Worm (Caenorhabditis elegans) whole organism, late embryonic: ENCODE results near the gene fbxa-153.

Experiments used
- ama-1 ChIP-seq: fragments of 150-350 bp; optimal IDR thresholded peaks from 2 replicates; lab custom pipeline; 2014
- che-1 ChIP-seq: sonication (generic microtip); optimal IDR thresholded peaks from 2 replicates; lab custom pipeline; 2016; ENCODE audit warnings: mild to moderate bottlenecking, missing genetic modification characterization, missing compliant biosample characterization
- dve-1 ChIP-seq: sonication (generic microtip); optimal IDR thresholded peaks from 2 replicates; lab custom pipeline; 2017; ENCODE audit warnings: antibody characterized with exemption, mild to moderate bottlenecking, missing genetic modification characterization, missing compliant biosample characterization
- fkh-10 ChIP-seq: fragments of 150-350 bp; optimal IDR thresholded peaks from 2 replicates; lab custom pipeline; 2014; ENCODE audit warnings: missing biosample characterization, missing genetic modification reagents, missing genetic modification characterization
- hlh-8 ChIP-seq: sonication (generic microtip); optimal IDR thresholded peaks from 2 replicates; lab custom pipeline; 2016; ENCODE audit warnings: missing genotype, missing genetic modification characterization, missing compliant biosample characterization
- lin-11 ChIP-seq: fragments of 200-800 bp; sonication (Bioruptor generic); optimal IDR thresholded peaks from 2 replicates; lab custom pipeline; 2018; ENCODE audit warnings: mild to moderate bottlenecking, missing genetic modification characterization, missing compliant biosample characterization
- pat-9 ChIP-seq: fragments of 200-800 bp; sonication (Bioruptor generic); optimal IDR thresholded peaks from 2 replicates; lab custom pipeline; 2018; ENCODE audit warnings: mild to moderate bottlenecking, missing genetic modification characterization, moderate library complexity, missing compliant biosample characterization
- unc-55 ChIP-seq: sonication (generic microtip); optimal IDR thresholded peaks from 2 replicates; lab custom pipeline; 2017; ENCODE audit warnings: missing biosample characterization, missing genetic modification reagents, missing genetic modification characterization

ce11 chrV:15559047-15559446 is 51.1 kb downstream of the fbxa-153 start, which contains the start of gene acr-18:
- TF ChIP-seq fkh-10 (GFP tag; lab: Kevin White, UChicago), result no peak
- no peak for TF ChIP-seq pat-9 (tag; lab: Kevin White, UChicago)
- no peak for TF ChIP-seq che-1 (tag; lab: Kevin White, UChicago)
- TF ChIP-seq dve-1 (tag; lab: Kevin White, UChicago), result no peak
- TF ChIP-seq hlh-8 (tag; lab: Kevin White, UChicago), result no peak
- no peak for TF ChIP-seq ama-1 (lab: Kevin White, UChicago)
- TF ChIP-seq lin-11 (tag; lab: Kevin White, UChicago), result no peak
- no peak for TF ChIP-seq unc-55 (GFP tag; lab: Kevin White, UChicago)
